Fruit fly (Drosophila melanogaster) whole organism, embryonic: ENCODE data around the gene CG9114.
A peak's percentile ranks its signal among the peaks of the same experiment; 100 is the strongest.

Experiments
- ATbp ChIP-seq: fragments of 200-800 bp; sonication (Bioruptor generic); optimal IDR thresholded peaks from 2 replicates; lab custom pipeline; 2017; ENCODE audit warnings: missing biosample characterization, mild to moderate bottlenecking, missing genetic modification characterization, missing genetic modification reagents
- BEAF-32 ChIP-seq: fragments of 200-800 bp; sonication (Bioruptor generic); optimal IDR thresholded peaks from 3 replicates; lab custom pipeline; 2017; ENCODE audit warnings: missing biosample characterization, missing genetic modification characterization, mild to moderate bottlenecking, moderate library complexity, missing genetic modification reagents
- Bteb2 ChIP-seq: fragments of 200-800 bp; sonication (Bioruptor generic); optimal IDR thresholded peaks from 2 replicates; lab custom pipeline; 2016; ENCODE audit warnings: missing biosample characterization, missing genetic modification characterization
- CG12104 ChIP-seq: fragments of 200-800 bp; sonication (Bioruptor generic); optimal IDR thresholded peaks from 3 replicates; lab custom pipeline; 2016; ENCODE audit warnings: missing biosample characterization, missing genetic modification characterization
- CG12236 ChIP-seq: fragments of 200-800 bp; sonication (Bioruptor generic); optimal IDR thresholded peaks from 2 replicates; lab custom pipeline; 2016; ENCODE audit warnings: missing biosample characterization, missing genetic modification characterization
- CG13296 ChIP-seq: fragments of 200-800 bp; sonication (Bioruptor generic); optimal IDR thresholded peaks from 3 replicates; lab custom pipeline; 2018; ENCODE audit warnings: missing biosample characterization, mild to moderate bottlenecking, missing genetic modification characterization
- CG13775 ChIP-seq: fragments of 200-800 bp; sonication (Bioruptor generic); optimal IDR thresholded peaks from 3 replicates; lab custom pipeline; 2017; ENCODE audit warnings: missing biosample characterization, mild to moderate bottlenecking, missing genetic modification characterization
- CG13894 ChIP-seq: fragments of 200-800 bp; sonication (Bioruptor generic); optimal IDR thresholded peaks from 3 replicates; lab custom pipeline; 2018; ENCODE audit warnings: missing biosample characterization, mild to moderate bottlenecking, missing genetic modification characterization, moderate library complexity
- CG14050 ChIP-seq: fragments of 200-800 bp; sonication (Bioruptor generic); IDR thresholded peaks from 3 replicates; pipeline ENCODE4 v1.3.6; 2022; ENCODE audit warnings: missing biosample characterization, missing genetic modification characterization
- CG14441 ChIP-seq: fragments of 200-800 bp; sonication (Bioruptor generic); IDR thresholded peaks from 2 replicates; pipeline ENCODE4 v1.3.6; 2022; ENCODE audit warnings: missing biosample characterization, missing genetic modification characterization
- CG15269 ChIP-seq: fragments of 200-800 bp; sonication (Bioruptor generic); optimal IDR thresholded peaks from 2 replicates; lab custom pipeline; 2018; ENCODE audit warnings: missing biosample characterization, mild to moderate bottlenecking, missing genetic modification characterization, moderate library complexity
- CG15601 ChIP-seq: fragments of 200-800 bp; sonication (Bioruptor generic); optimal IDR thresholded peaks from 3 replicates; lab custom pipeline; 2019; ENCODE audit warnings: missing biosample characterization, mild to moderate bottlenecking, missing genetic modification characterization, moderate library complexity
- CG32532 ChIP-seq: fragments of 200-800 bp; sonication (Bioruptor generic); IDR thresholded peaks from 2 replicates; pipeline ENCODE4 v1.3.6; 2022; ENCODE audit warnings: missing biosample characterization, missing genetic modification characterization
- CG32767 ChIP-seq: fragments of 200-800 bp; sonication (Bioruptor generic); IDR thresholded peaks from 2 replicates; pipeline ENCODE4 v1.3.6; 2022; ENCODE audit warnings: missing biosample characterization, missing genetic modification characterization
- CG34376 ChIP-seq: fragments of 200-800 bp; sonication (Bioruptor generic); optimal IDR thresholded peaks from 2 replicates; lab custom pipeline; 2018; ENCODE audit warnings: missing biosample characterization, mild to moderate bottlenecking, missing genetic modification characterization
- CG6254 ChIP-seq: fragments of 200-800 bp; sonication (Bioruptor generic); optimal IDR thresholded peaks from 3 replicates; lab custom pipeline; 2017; ENCODE audit warnings: mild to moderate bottlenecking, missing biosample characterization, missing genetic modification reagents, missing genetic modification characterization
- CG6854 ChIP-seq: fragments of 200-800 bp; sonication (Bioruptor generic); optimal IDR thresholded peaks from 3 replicates; lab custom pipeline; 2017; ENCODE audit warnings: missing biosample characterization, mild to moderate bottlenecking, missing genetic modification characterization
- CG7987 ChIP-seq: fragments of 200-800 bp; sonication (Bioruptor generic); optimal IDR thresholded peaks from 2 replicates; lab custom pipeline; 2018; ENCODE audit warnings: missing biosample characterization, mild to moderate bottlenecking, missing genetic modification characterization, moderate library complexity
- CG8290 ChIP-seq, 3 experiments: fragments of 200-800 bp; sonication (Bioruptor generic); optimal IDR thresholded peaks; 2 replicates each; lab custom pipeline; 2016 to 2019; ENCODE audit warnings: missing biosample characterization in 3 of 3, missing genetic modification characterization in 3 of 3, mild to moderate bottlenecking in 2 of 3, moderate library complexity in 1 of 3
- Camta ChIP-seq: fragments of 200-800 bp; sonication (Bioruptor generic); optimal IDR thresholded peaks from 2 replicates; lab custom pipeline; 2016; ENCODE audit warnings: missing biosample characterization, missing genetic modification characterization
- CkIIα-i1 ChIP-seq: fragments of 200-800 bp; sonication (Bioruptor generic); IDR thresholded peaks from 2 replicates; pipeline ENCODE4 v1.3.6; 2022; ENCODE audit warnings: missing biosample characterization, missing genetic modification characterization
- Dek ChIP-seq: fragments of 200-800 bp; sonication (Bioruptor generic); optimal IDR thresholded peaks from 3 replicates; lab custom pipeline; 2019; ENCODE audit warnings: missing biosample characterization, mild to moderate bottlenecking, missing genetic modification characterization, moderate library complexity
- Drgx ChIP-seq: fragments of 200-800 bp; sonication (Bioruptor generic); IDR thresholded peaks from 2 replicates; pipeline ENCODE4 v1.3.6; 2022; ENCODE audit warnings: missing biosample characterization, missing genetic modification characterization
- Ets65A ChIP-seq: fragments of 200-800 bp; sonication (Bioruptor generic); peaks from one replicate; lab custom pipeline; 2016; ENCODE audit warnings: missing biosample characterization, missing genetic modification characterization
- Fer1 ChIP-seq: fragments of 200-800 bp; sonication (Bioruptor generic); optimal IDR thresholded peaks from 2 replicates; lab custom pipeline; 2017; ENCODE audit warnings: missing biosample characterization, mild to moderate bottlenecking, missing genetic modification characterization
- Hr51 ChIP-seq, 2 experiments: fragments of 200-800 bp; sonication (Bioruptor generic); optimal IDR thresholded peaks; 2 replicates in 1 of 2; 3 replicates in 1 of 2; lab custom pipeline; 2016 to 2018; ENCODE audit warnings: missing biosample characterization in 2 of 2, missing genetic modification characterization in 2 of 2, mild to moderate bottlenecking in 1 of 2, moderate library complexity in 1 of 2
- Lpt ChIP-seq: fragments of >200 bp; optimal IDR thresholded peaks from 2 replicates; lab custom pipeline; 2018; ENCODE audit warnings: missing biosample characterization, missing genetic modification characterization
- MESR4 ChIP-seq: fragments of 200-800 bp; sonication (Bioruptor generic); optimal IDR thresholded peaks from 2 replicates; lab custom pipeline; 2018; ENCODE audit warnings: missing biosample characterization, mild to moderate bottlenecking, missing genetic modification characterization, moderate library complexity
- Oaz ChIP-seq: fragments of 200-800 bp; sonication (Bioruptor generic); IDR thresholded peaks from 2 replicates; pipeline ENCODE4 v1.3.6; 2022; ENCODE audit warnings: missing biosample characterization, missing genetic modification characterization
- Pdp1 ChIP-seq, 2 experiments: fragments of 200-800 bp; sonication (Bioruptor generic); optimal IDR thresholded peaks; 3 replicates each; lab custom pipeline; 2016; ENCODE audit warnings: missing biosample characterization in 2 of 2, missing genetic modification characterization in 2 of 2, mild to moderate bottlenecking in 1 of 2, moderate library complexity in 1 of 2
- Rfx ChIP-seq: fragments of 200-800 bp; sonication (Bioruptor generic); IDR thresholded peaks from 2 replicates; pipeline ENCODE4 v1.3.6; 2022; ENCODE audit warnings: missing biosample characterization, missing genetic modification characterization
- Rx ChIP-seq: fragments of 200-800 bp; sonication (Bioruptor generic); IDR thresholded peaks from 2 replicates; pipeline ENCODE4 v1.3.6; 2022; ENCODE audit warnings: missing biosample characterization, missing genetic modification characterization
- YL-1 ChIP-seq: fragments of 200-800 bp; sonication (Bioruptor generic); optimal IDR thresholded peaks from 3 replicates; lab custom pipeline; 2017; ENCODE audit warnings: missing biosample characterization, mild to moderate bottlenecking, missing genetic modification characterization
- btn ChIP-seq: fragments of 200-800 bp; sonication (Bioruptor generic); optimal IDR thresholded peaks from 2 replicates; lab custom pipeline; 2016; ENCODE audit warnings: missing biosample characterization, missing genetic modification characterization
- cas ChIP-seq: fragments of 200-800 bp; sonication (Bioruptor generic); IDR thresholded peaks from 2 replicates; pipeline ENCODE4 v1.3.6; 2022; ENCODE audit warnings: missing biosample characterization, missing genetic modification characterization
- chm ChIP-seq: fragments of 200-800 bp; sonication (Bioruptor generic); IDR thresholded peaks from 2 replicates; pipeline ENCODE4 v1.3.6; 2022; ENCODE audit warnings: missing biosample characterization, missing genetic modification characterization
- dysf ChIP-seq: fragments of 200-800 bp; sonication (Bioruptor generic); IDR thresholded peaks from 3 replicates; pipeline ENCODE4 v1.3.6; 2022; ENCODE audit warnings: missing biosample characterization, missing genetic modification characterization
- emc ChIP-seq: fragments of 200-800 bp; sonication (Bioruptor generic); optimal IDR thresholded peaks from 2 replicates; lab custom pipeline; 2016; ENCODE audit warnings: missing biosample characterization, missing genetic modification characterization
- fd3F ChIP-seq: fragments of 200-800 bp; sonication (Bioruptor generic); optimal IDR thresholded peaks from 2 replicates; lab custom pipeline; 2018; ENCODE audit warnings: missing biosample characterization, mild to moderate bottlenecking, missing genetic modification characterization, moderate library complexity
- fd96Cb ChIP-seq: fragments of 200-800 bp; sonication (Bioruptor generic); optimal IDR thresholded peaks from 2 replicates; lab custom pipeline; 2018; ENCODE audit warnings: missing biosample characterization, mild to moderate bottlenecking, missing genetic modification characterization, moderate library complexity
- insv ChIP-seq, 2 experiments: fragments of 200-800 bp; sonication (Bioruptor generic); optimal IDR thresholded peaks; 3 replicates each; lab custom pipeline; 2016 to 2018; ENCODE audit warnings: missing biosample characterization in 2 of 2, missing genetic modification characterization in 2 of 2
- kni ChIP-seq: fragments of 200-800 bp; sonication (Bioruptor generic); optimal IDR thresholded peaks from 3 replicates; lab custom pipeline; 2017; ENCODE audit warnings: mild to moderate bottlenecking, missing biosample characterization, missing genetic modification reagents, missing genetic modification characterization
- knrl ChIP-seq: fragments of 200-800 bp; sonication (Bioruptor generic); IDR thresholded peaks from 3 replicates; pipeline ENCODE4 v1.3.6; 2022; ENCODE audit warnings: missing biosample characterization, missing genetic modification characterization; ENCODE audit not compliant: partially characterized antibody
- nau ChIP-seq: fragments of 200-800 bp; sonication (Bioruptor generic); optimal IDR thresholded peaks from 3 replicates; lab custom pipeline; 2017; ENCODE audit warnings: missing biosample characterization, mild to moderate bottlenecking, missing genetic modification characterization, missing genetic modification reagents
- nmo ChIP-seq: fragments of 200-800 bp; sonication (Bioruptor generic); optimal IDR thresholded peaks from 2 replicates; lab custom pipeline; 2018; ENCODE audit warnings: missing biosample characterization, mild to moderate bottlenecking, missing genetic modification characterization, moderate library complexity
- pho ChIP-seq: fragments of 200-800 bp; sonication (Bioruptor generic); optimal IDR thresholded peaks from 2 replicates; lab custom pipeline; 2016; ENCODE audit warnings: missing biosample characterization, missing genetic modification characterization
- pum ChIP-seq: fragments of 200-800 bp; sonication (Bioruptor generic); optimal IDR thresholded peaks from 2 replicates; lab custom pipeline; 2016; ENCODE audit warnings: missing biosample characterization, missing genetic modification characterization
- seq ChIP-seq: fragments of 200-800 bp; sonication (Bioruptor generic); IDR thresholded peaks from 2 replicates; pipeline ENCODE4 v1.3.6; 2022; ENCODE audit warnings: missing biosample characterization, missing genetic modification characterization
- unpg ChIP-seq: fragments of 200-800 bp; sonication (Bioruptor generic); optimal IDR thresholded peaks from 3 replicates; lab custom pipeline; 2018; ENCODE audit warnings: missing biosample characterization, mild to moderate bottlenecking, missing genetic modification characterization, moderate library complexity

Gene CG9114

dm6 chrX:15323302-15323880 is 9.6 kb downstream of the CG9114 start (continued):
- peak; percentile 67 for TF ChIP-seq unpg (GFP tag; lab: Kevin White, UChicago)
- peak; percentile 93 for TF ChIP-seq chm (GFP tag; lab: Robert Waterston, UW)
- TF ChIP-seq Oaz (GFP tag; lab: Robert Waterston, UW), result peak; percentile 76
- TF ChIP-seq Rfx, result peak; percentile 97
- peak; percentile 80 for TF ChIP-seq CG13296
- peak in 1 of 2 experiments; percentile 39 for TF ChIP-seq insv (GFP tag; optimal IDR thresholded peaks at IDR 0.05; lab: Kevin White, UChicago)
- TF ChIP-seq dysf (GFP tag; lab: Robert Waterston, UW), result peak; percentile 85
- TF ChIP-seq kni (GFP tag; lab: Kevin White, UChicago), result peak; percentile 85
- peak; percentile 97 for TF ChIP-seq YL-1 (GFP tag; lab: Kevin White, UChicago)
- peak; percentile 89 for TF ChIP-seq Drgx (GFP tag; lab: Robert Waterston, UW)
- TF ChIP-seq BEAF-32 (GFP tag; lab: Kevin White, UChicago), result peak; percentile 30
- TF ChIP-seq CG15269 (tag; lab: Kevin White, UChicago), result peak; percentile 81
- TF ChIP-seq fd3F (GFP tag; lab: Kevin White, UChicago), result peak; percentile 47
- peak; percentile 88 to 99 for TF ChIP-seq Pdp1 (GFP tag; optimal IDR thresholded peaks at IDR 0.05; lab: Kevin White, UChicago)
- peak; percentile 24 for TF ChIP-seq emc
- peak; percentile 68 for TF ChIP-seq Bteb2 (GFP tag; lab: Kevin White, UChicago)
- peak; percentile 58 for TF ChIP-seq CG6854 (GFP tag; lab: Kevin White, UChicago)
- peak; percentile 63 to 80 for TF ChIP-seq Hr51 (GFP tag; optimal IDR thresholded peaks at IDR 0.05; lab: Kevin White, UChicago)
- TF ChIP-seq btn (GFP tag; lab: Kevin White, UChicago), result peak; percentile 65
- peak; percentile 74 for TF ChIP-seq seq
- peak; percentile 83 for TF ChIP-seq CG13894 (tag; lab: Kevin White, UChicago)
- peak; percentile 50 for TF ChIP-seq fd96Cb
- peak; percentile 88 for TF ChIP-seq Rx (GFP tag; lab: Robert Waterston, UW)
- no peak for TF ChIP-seq Lpt (GFP tag; lab: Kevin White, UChicago)
- peak; percentile 64 for TF ChIP-seq CG13775 (GFP tag; lab: Kevin White, UChicago)
- peak; percentile 67 for TF ChIP-seq CG8290 (GFP tag; optimal IDR thresholded peaks at IDR 0.05; lab: Kevin White, UChicago)
- peak; percentile 32 to 97 for TF ChIP-seq CG8290 (tag; optimal IDR thresholded peaks at IDR 0.05; lab: Kevin White, UChicago)
- peak; percentile 26 for TF ChIP-seq CG12104
- peak; percentile 95 for TF ChIP-seq CG7987 (GFP tag; lab: Kevin White, UChicago)
- peak; percentile 98 for TF ChIP-seq Ets65A
- TF ChIP-seq CG12236, result peak; percentile 36
- TF ChIP-seq pho (GFP tag; lab: Kevin White, UChicago), result peak; percentile 84
- TF ChIP-seq pum (GFP tag; lab: Kevin White, UChicago), result peak; percentile 88
- TF ChIP-seq Fer1, result peak; percentile 90
- TF ChIP-seq CG14050, result peak; percentile 81
- peak; percentile 48 for TF ChIP-seq CG15601 (tag; lab: Kevin White, UChicago)
- TF ChIP-seq CG14441 (GFP tag; lab: Robert Waterston, UW), result peak; percentile 92
- peak; percentile 54; the same call in 1 of the 2 replicates for TF ChIP-seq CkIIα-i1 (GFP tag; lab: Robert Waterston, UW)
- TF ChIP-seq nmo, result peak; percentile 63
- TF ChIP-seq CG34376 (GFP tag; lab: Kevin White, UChicago), result peak; percentile 92
- peak; percentile 81 for TF ChIP-seq CG32767
- peak; percentile 75 for TF ChIP-seq nau (GFP tag; lab: Kevin White, UChicago)
- peak; percentile 77 for TF ChIP-seq ATbp (GFP tag; lab: Kevin White, UChicago)
- TF ChIP-seq Camta, result peak; percentile 74
- TF ChIP-seq CG32532, result peak; percentile 96
- peak; percentile 79 for TF ChIP-seq Dek
- peak; percentile 42 for TF ChIP-seq CG6254 (GFP tag; lab: Kevin White, UChicago)
- TF ChIP-seq cas (GFP tag; lab: Robert Waterston, UW), result peak; percentile 82
- peak; percentile 91 for TF ChIP-seq MESR4 (GFP tag; lab: Kevin White, UChicago)
- TF ChIP-seq knrl (GFP tag; lab: Robert Waterston, UW), result peak; percentile 55; the same call in 2 of the 3 replicates
